Fruit fly (Drosophila melanogaster) whole organism, embryonic: ENCODE results near the gene CG7379.

Source experiments
- CG12071 ChIP-seq: fragments of 200-800 bp; sonication (Bioruptor generic); optimal IDR thresholded peaks from 3 replicates; lab custom pipeline; 2018; ENCODE audit warnings: missing biosample characterization, mild to moderate bottlenecking, missing genetic modification characterization
- CG13287 ChIP-seq: fragments of 200-800 bp; sonication (Bioruptor generic); IDR thresholded peaks from 2 replicates; pipeline ENCODE4 v1.3.6; 2022; ENCODE audit warnings: missing biosample characterization, missing genetic modification characterization; ENCODE audit not compliant: partially characterized antibody
- CG7556 ChIP-seq: fragments of 200-800 bp; sonication (Bioruptor generic); optimal IDR thresholded peaks from 2 replicates; lab custom pipeline; 2017; ENCODE audit warnings: missing biosample characterization, mild to moderate bottlenecking, missing genetic modification characterization
- Elba2 ChIP-seq: fragments of 200-800 bp; sonication (Bioruptor generic); optimal IDR thresholded peaks from 3 replicates; lab custom pipeline; 2016; ENCODE audit warnings: missing biosample characterization, missing genetic modification characterization
- eve ChIP-seq, 2 experiments: fragments of >200 bp; optimal IDR thresholded peaks; 2 replicates each; lab custom pipeline; 2017; ENCODE audit warnings: missing biosample characterization in 2 of 2, missing genetic modification characterization in 2 of 2
- gsb-n ChIP-seq: fragments of 200-800 bp; sonication (Bioruptor generic); optimal IDR thresholded peaks from 3 replicates; lab custom pipeline; 2018; ENCODE audit warnings: missing biosample characterization, mild to moderate bottlenecking, missing genetic modification characterization
- h ChIP-seq: fragments of >200 bp; optimal IDR thresholded peaks from 2 replicates; lab custom pipeline; 2017

DNA sequence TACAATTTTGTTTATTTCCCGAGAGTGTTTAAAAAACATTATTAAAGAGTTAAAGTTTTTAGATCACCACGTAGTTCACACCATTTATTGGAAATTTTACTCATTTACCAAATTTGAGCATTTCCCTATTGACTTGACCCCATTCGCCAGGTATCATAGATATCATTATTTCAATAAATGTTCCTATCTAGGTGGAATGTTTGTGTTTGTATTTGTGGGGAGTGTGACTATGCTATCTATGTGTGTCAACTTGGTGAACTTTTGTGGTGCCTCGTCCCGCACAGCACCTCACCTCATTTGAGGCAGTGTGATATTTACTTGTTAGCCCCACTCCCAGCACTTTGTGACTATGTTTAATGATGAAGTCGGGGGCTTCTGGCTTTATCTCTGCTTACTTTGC, 30.5 kb upstream of the CG7379 start:
- TF ChIP-seq CG7556 (peak; percentile 9), h (no peak), CG13287 (no peak), gsb-n (peak; percentile 16), Elba2 (no peak), CG12071 (peak; percentile 29), eve (GFP tag; optimal IDR thresholded peaks at IDR 0.05; lab: Kevin White, UChicago) (peak in 1 of 2 experiments; percentile 53)
